Fruit fly (Drosophila melanogaster) S2 (cell line): ENCODE results near the gene CG7295.

Experiments
- CG8478 ChIP-seq: fragments of >200 bp; optimal IDR thresholded peaks from 2 replicates; lab custom pipeline; 2018
- CTCF ChIP-seq, 2 experiments: fragments of >200 bp; optimal IDR thresholded peaks; 2 replicates each; lab custom pipeline; 2018

DNA sequence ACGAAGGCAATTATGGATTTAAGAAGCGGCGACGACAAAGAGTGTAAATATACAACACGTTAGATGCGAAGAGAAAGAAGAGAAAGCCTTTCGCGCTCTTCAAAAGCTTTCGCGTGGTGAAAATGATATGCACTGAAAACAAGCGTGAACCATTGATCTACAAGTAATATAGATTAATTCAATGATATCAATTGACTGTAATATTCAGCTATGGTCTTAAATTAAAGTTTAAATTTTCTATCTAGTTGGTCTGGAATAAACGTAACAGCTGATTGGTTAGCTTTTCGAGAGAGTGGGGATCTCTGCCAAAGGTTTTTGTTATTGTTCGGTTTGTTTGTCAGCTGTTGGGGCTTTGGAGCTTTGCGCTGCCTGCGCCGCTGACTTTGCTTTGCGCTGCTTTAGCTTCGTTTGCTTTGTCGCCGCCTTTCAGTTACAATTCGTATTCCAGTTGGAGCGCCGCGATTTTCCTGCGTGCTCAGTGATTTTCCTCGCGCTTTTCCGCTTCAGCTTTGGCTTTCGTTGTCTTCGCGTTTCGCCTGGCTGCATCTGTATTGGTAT lies 41.8 kb downstream of the CG7295 start:
- no peak for TF ChIP-seq CG8478
- no peak for TF ChIP-seq CTCF (optimal IDR thresholded peaks at IDR 0.05; lab: Kevin White, UChicago)
